Worm (Caenorhabditis elegans) whole organism, L4 larva: ENCODE measurements around the gene F49C5.7.

ENCODE experiments used
- F26F4.8 ChIP-seq: fragments of 200-800 bp; sonication (Bioruptor generic); conservative IDR thresholded peaks from 2 replicates; pipeline ENCODE4 v1.3.6; 2022; ENCODE audit warnings: missing genetic modification characterization, missing compliant biosample characterization
- F49E8.2 ChIP-seq: sonication (generic microtip); optimal IDR thresholded peaks from 2 replicates; lab custom pipeline; 2016; ENCODE audit warnings: missing compliant biosample characterization, mild to moderate bottlenecking, missing genetic modification characterization, borderline replicate concordance
- R02D3.7 ChIP-seq: fragments of 150-350 bp; sonication (generic microtip); optimal IDR thresholded peaks from 3 replicates; lab custom pipeline; 2014; ENCODE audit warnings: missing biosample characterization, missing genetic modification characterization
- T26A8.4 ChIP-seq: fragments of 200-800 bp; sonication (Bioruptor generic); IDR thresholded peaks from 2 replicates; pipeline ENCODE4 v1.3.6; 2022; ENCODE audit warnings: missing genetic modification characterization, missing compliant biosample characterization
- aha-1 ChIP-seq: fragments of 150-350 bp; peaks from one replicate; lab custom pipeline; 2014; ENCODE audit warnings: missing biosample characterization, missing genetic modification characterization
- ama-1 ChIP-seq: fragments of 150-350 bp; optimal IDR thresholded peaks from 2 replicates; lab custom pipeline; 2014; ENCODE audit warnings: inconsistent platforms, mixed read lengths
- ceh-28 ChIP-seq: fragments of 150-350 bp; optimal IDR thresholded peaks from 2 replicates; lab custom pipeline; 2014; ENCODE audit warnings: missing biosample characterization, missing genetic modification reagents, missing genetic modification characterization
- ceh-82 ChIP-seq: sonication (generic microtip); optimal IDR thresholded peaks from 2 replicates; lab custom pipeline; 2017; ENCODE audit warnings: missing biosample characterization, missing genetic modification characterization
- daf-19 ChIP-seq: fragments of 200-800 bp; sonication (Bioruptor generic); conservative IDR thresholded peaks from 2 replicates; pipeline ENCODE4 v1.3.6; 2022; ENCODE audit warnings: missing genetic modification characterization, missing compliant biosample characterization
- gei-8 ChIP-seq: fragments of 200-800 bp; sonication (Bioruptor generic); optimal IDR thresholded peaks from 2 replicates; lab custom pipeline; 2018; ENCODE audit warnings: mild to moderate bottlenecking, missing genetic modification characterization, missing compliant biosample characterization
- jun-1 ChIP-seq: fragments of 150-350 bp; optimal IDR thresholded peaks from 2 replicates; lab custom pipeline; 2014; ENCODE audit warnings: missing biosample characterization, missing genetic modification reagents, missing genetic modification characterization
- nhr-11 ChIP-seq: fragments of 150-350 bp; optimal IDR thresholded peaks from 2 replicates; lab custom pipeline; 2014; ENCODE audit warnings: missing biosample characterization, missing genetic modification characterization
- nhr-41 ChIP-seq: fragments of 200-800 bp; sonication (Bioruptor generic); IDR thresholded peaks from 2 replicates; pipeline ENCODE4 v1.3.6; 2022; ENCODE audit warnings: missing genetic modification reagents, missing genetic modification characterization, missing compliant biosample characterization
- unc-130 ChIP-seq: sonication (generic microtip); optimal IDR thresholded peaks from 2 replicates; lab custom pipeline; 2016; ENCODE audit warnings: missing genetic modification reagents, missing genetic modification characterization, missing compliant biosample characterization

DNA sequence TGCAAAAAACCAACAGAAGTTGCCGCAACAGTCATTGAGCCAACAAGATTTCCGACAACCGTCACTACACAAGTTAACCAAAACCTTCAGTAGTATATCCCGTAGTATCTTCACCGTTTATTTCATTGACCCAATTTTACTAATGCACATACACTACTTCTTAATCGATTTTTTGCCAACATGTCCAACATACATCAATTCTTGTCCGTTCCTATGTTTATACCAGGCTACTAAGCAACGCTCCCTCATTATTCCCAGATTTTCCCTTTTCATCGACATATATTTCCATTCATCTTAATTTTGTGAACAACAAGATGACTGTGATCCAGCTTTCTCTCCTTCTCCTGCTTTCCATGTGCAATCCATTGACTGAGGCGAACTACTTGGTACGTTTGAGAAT is at the start of gene F49C5.7:
- TF ChIP-seq daf-19 (GFP tag; lab: Robert Waterston, UW) (no peak), F49E8.2 (tag; lab: Kevin White, UChicago) (no peak), gei-8 (GFP tag; lab: Kevin White, UChicago) (no peak), nhr-11 (tag; lab: Kevin White, UChicago) (no peak), unc-130 (GFP tag; lab: Kevin White, UChicago) (no peak), jun-1 (no peak), aha-1 (no peak), ama-1 (lab: Kevin White, UChicago) (no peak), ceh-82 (no peak), R02D3.7 (tag; lab: Kevin White, UChicago) (no peak), F26F4.8 (GFP tag; lab: Robert Waterston, UW) (no peak), ceh-28 (tag; lab: Kevin White, UChicago) (no peak), T26A8.4 (no peak), nhr-41 (no peak)
